Fruit fly (Drosophila melanogaster) whole organism, embryonic: ENCODE measurements around the gene Ddc.
A peak's percentile ranks its signal among the peaks of the same experiment; 100 is the strongest.

ENCODE experiments used
- CG10147 ChIP-seq: fragments of 200-800 bp; sonication (Bioruptor generic); optimal IDR thresholded peaks from 2 replicates; lab custom pipeline; 2019; ENCODE audit warnings: missing biosample characterization, mild to moderate bottlenecking, missing genetic modification characterization, moderate library complexity
- CG11456 ChIP-seq: fragments of 200-800 bp; sonication (Bioruptor generic); IDR thresholded peaks from 3 replicates; pipeline ENCODE4 v1.3.6; 2022; ENCODE audit warnings: missing biosample characterization, missing genetic modification characterization
- CG11504 ChIP-seq: fragments of 200-800 bp; sonication (Bioruptor generic); optimal IDR thresholded peaks from 3 replicates; lab custom pipeline; 2019; ENCODE audit warnings: missing biosample characterization, mild to moderate bottlenecking, missing genetic modification characterization, moderate library complexity
- CG16779 ChIP-seq: fragments of 200-800 bp; sonication (Bioruptor generic); IDR thresholded peaks from 2 replicates; pipeline ENCODE4 v1.3.6; 2022; ENCODE audit warnings: missing biosample characterization, missing genetic modification characterization
- CG18619 ChIP-seq: fragments of 200-800 bp; sonication (Bioruptor generic); optimal IDR thresholded peaks from 3 replicates; lab custom pipeline; 2017; ENCODE audit warnings: missing biosample characterization, mild to moderate bottlenecking, missing genetic modification characterization
- CG30403 ChIP-seq: fragments of 200-800 bp; sonication (Bioruptor generic); optimal IDR thresholded peaks from 3 replicates; lab custom pipeline; 2016; ENCODE audit warnings: missing biosample characterization, missing genetic modification characterization
- CG3407 ChIP-seq: fragments of 200-800 bp; sonication (Bioruptor generic); optimal IDR thresholded peaks from 2 replicates; lab custom pipeline; 2018; ENCODE audit warnings: missing biosample characterization, mild to moderate bottlenecking, missing genetic modification characterization
- CG3995 ChIP-seq: fragments of 200-800 bp; sonication (Bioruptor generic); optimal IDR thresholded peaks from 3 replicates; lab custom pipeline; 2016; ENCODE audit warnings: missing biosample characterization, missing genetic modification characterization
- CG4328 ChIP-seq: fragments of 200-800 bp; sonication (Bioruptor generic); optimal IDR thresholded peaks from 3 replicates; lab custom pipeline; 2017; ENCODE audit warnings: missing biosample characterization, missing genetic modification reagents, missing genetic modification characterization
- CG4854 ChIP-seq: fragments of 200-800 bp; sonication (Bioruptor generic); optimal IDR thresholded peaks from 2 replicates; lab custom pipeline; 2016; ENCODE audit warnings: missing biosample characterization, missing genetic modification characterization, inconsistent platforms
- CG6272 ChIP-seq: fragments of 200-800 bp; sonication (Bioruptor generic); IDR thresholded peaks from 2 replicates; pipeline ENCODE4 v1.3.6; 2022; ENCODE audit warnings: missing biosample characterization, missing genetic modification characterization
- CG6791 ChIP-seq: fragments of 200-800 bp; sonication (Bioruptor generic); IDR thresholded peaks from 3 replicates; pipeline ENCODE4 v1.3.6; 2022; ENCODE audit warnings: missing biosample characterization, missing genetic modification characterization; ENCODE audit not compliant: partially characterized antibody
- CG7745 ChIP-seq: fragments of 200-800 bp; sonication (Bioruptor generic); optimal IDR thresholded peaks from 2 replicates; lab custom pipeline; 2018; ENCODE audit warnings: missing biosample characterization, mild to moderate bottlenecking, missing genetic modification characterization, moderate library complexity
- CG7839 ChIP-seq: fragments of 200-800 bp; sonication (Bioruptor generic); optimal IDR thresholded peaks from 3 replicates; lab custom pipeline; 2018; ENCODE audit warnings: missing biosample characterization, mild to moderate bottlenecking, missing genetic modification characterization, moderate library complexity
- CG7928 ChIP-seq: fragments of 200-800 bp; sonication (Bioruptor generic); optimal IDR thresholded peaks from 2 replicates; lab custom pipeline; 2017; ENCODE audit warnings: missing biosample characterization, mild to moderate bottlenecking, missing genetic modification characterization
- CTCF ChIP-seq: fragments of 200-800 bp; sonication (Bioruptor generic); optimal IDR thresholded peaks from 2 replicates; lab custom pipeline; 2017; ENCODE audit warnings: missing biosample characterization, mild to moderate bottlenecking, missing genetic modification characterization, moderate library complexity
- CrebB ChIP-seq: fragments of 200-800 bp; sonication (Bioruptor generic); optimal IDR thresholded peaks from 3 replicates; lab custom pipeline; 2018; ENCODE audit warnings: missing biosample characterization, mild to moderate bottlenecking, missing genetic modification characterization
- D19A ChIP-seq: fragments of 200-800 bp; optimal IDR thresholded peaks from 3 replicates; lab custom pipeline; 2019; ENCODE audit warnings: missing biosample characterization, mild to moderate bottlenecking, missing genetic modification characterization, moderate library complexity
- Dad ChIP-seq: fragments of 200-800 bp; sonication (Bioruptor generic); optimal IDR thresholded peaks from 3 replicates; lab custom pipeline; 2016; ENCODE audit warnings: missing biosample characterization, missing genetic modification characterization
- Dref ChIP-seq: fragments of 200-800 bp; sonication (Bioruptor generic); IDR thresholded peaks from 2 replicates; pipeline ENCODE4 v1.3.6; 2022; ENCODE audit warnings: missing biosample characterization, missing genetic modification characterization
- Eip74EF ChIP-seq, 2 experiments: fragments of 200-800 bp in 1 of 2; fragments of >200 bp in 1 of 2; sonication (Bioruptor generic) in 1 of 2; optimal IDR thresholded peaks; 2 replicates each; lab custom pipeline; 2017 to 2019; ENCODE audit warnings: missing biosample characterization in 2 of 2, missing genetic modification characterization in 2 of 2, mild to moderate bottlenecking in 1 of 2, moderate library complexity in 1 of 2
- Med ChIP-seq: fragments of 200-800 bp; sonication (Bioruptor generic); peaks from one replicate; lab custom pipeline; 2016; ENCODE audit warnings: missing biosample characterization, missing genetic modification characterization, mild to moderate bottlenecking, inconsistent platforms, moderate library complexity
- Myb ChIP-seq: fragments of 200-800 bp; sonication (Bioruptor generic); optimal IDR thresholded peaks from 2 replicates; lab custom pipeline; 2016; ENCODE audit warnings: missing biosample characterization, missing genetic modification characterization
- NC2β ChIP-seq: fragments of 200-800 bp; sonication (Bioruptor generic); optimal IDR thresholded peaks from 2 replicates; lab custom pipeline; 2016; ENCODE audit warnings: missing biosample characterization, missing genetic modification characterization
- Sox102F ChIP-seq: fragments of 200-800 bp; sonication (Bioruptor generic); optimal IDR thresholded peaks from 2 replicates; lab custom pipeline; 2018; ENCODE audit warnings: missing biosample characterization, mild to moderate bottlenecking, missing genetic modification characterization, moderate library complexity
- ab ChIP-seq: fragments of 200-800 bp; sonication (Bioruptor generic); optimal IDR thresholded peaks from 2 replicates; lab custom pipeline; 2016; ENCODE audit warnings: missing biosample characterization, missing genetic modification characterization
- al ChIP-seq: fragments of 200-800 bp; sonication (Bioruptor generic); IDR thresholded peaks from 2 replicates; pipeline ENCODE4 v1.3.6; 2022; ENCODE audit warnings: missing biosample characterization, missing genetic modification characterization
- amos ChIP-seq: fragments of 200-800 bp; sonication (Bioruptor generic); IDR thresholded peaks from 2 replicates; pipeline ENCODE4 v1.3.6; 2022; ENCODE audit warnings: missing biosample characterization, missing genetic modification characterization; ENCODE audit not compliant: partially characterized antibody
- bab2 ChIP-seq: fragments of 200-800 bp; sonication (Bioruptor generic); optimal IDR thresholded peaks from 2 replicates; lab custom pipeline; 2016; ENCODE audit warnings: missing biosample characterization, missing genetic modification characterization
- btn ChIP-seq: fragments of 200-800 bp; sonication (Bioruptor generic); optimal IDR thresholded peaks from 2 replicates; lab custom pipeline; 2016; ENCODE audit warnings: missing biosample characterization, missing genetic modification characterization
- cas ChIP-seq: fragments of 200-800 bp; sonication (Bioruptor generic); IDR thresholded peaks from 2 replicates; pipeline ENCODE4 v1.3.6; 2022; ENCODE audit warnings: missing biosample characterization, missing genetic modification characterization
- cg ChIP-seq: fragments of 200-800 bp; sonication (Bioruptor generic); optimal IDR thresholded peaks from 3 replicates; lab custom pipeline; 2019; ENCODE audit warnings: missing biosample characterization, mild to moderate bottlenecking, missing genetic modification characterization, moderate library complexity
- chm ChIP-seq: fragments of 200-800 bp; sonication (Bioruptor generic); IDR thresholded peaks from 2 replicates; pipeline ENCODE4 v1.3.6; 2022; ENCODE audit warnings: missing biosample characterization, missing genetic modification characterization
- dan ChIP-seq: fragments of 200-800 bp; sonication (Bioruptor generic); IDR thresholded peaks from 2 replicates; pipeline ENCODE4 v1.3.6; 2022; ENCODE audit warnings: missing biosample characterization, missing genetic modification characterization
- ems ChIP-seq: fragments of 200-800 bp; sonication (Bioruptor generic); optimal IDR thresholded peaks from 3 replicates; lab custom pipeline; 2016; ENCODE audit warnings: missing biosample characterization, missing genetic modification characterization
- ewg ChIP-seq: fragments of 200-800 bp; sonication (Bioruptor generic); optimal IDR thresholded peaks from 3 replicates; lab custom pipeline; 2017; ENCODE audit warnings: mild to moderate bottlenecking, missing biosample characterization, missing genetic modification reagents, missing genetic modification characterization
- gcm2 ChIP-seq: fragments of 200-800 bp; sonication (Bioruptor generic); optimal IDR thresholded peaks from 2 replicates; lab custom pipeline; 2016; ENCODE audit warnings: missing biosample characterization, missing genetic modification characterization
- gsb ChIP-seq: fragments of 200-800 bp; sonication (Bioruptor generic); IDR thresholded peaks from 2 replicates; pipeline ENCODE4 v1.3.6; 2022; ENCODE audit warnings: missing biosample characterization, missing genetic modification characterization
- gsb-n ChIP-seq: fragments of 200-800 bp; sonication (Bioruptor generic); optimal IDR thresholded peaks from 3 replicates; lab custom pipeline; 2018; ENCODE audit warnings: missing biosample characterization, mild to moderate bottlenecking, missing genetic modification characterization
- h ChIP-seq: fragments of >200 bp; optimal IDR thresholded peaks from 2 replicates; lab custom pipeline; 2017
- insv ChIP-seq, 2 experiments: fragments of 200-800 bp; sonication (Bioruptor generic); optimal IDR thresholded peaks; 3 replicates each; lab custom pipeline; 2016 to 2018; ENCODE audit warnings: missing biosample characterization in 2 of 2, missing genetic modification characterization in 2 of 2
- lilli ChIP-seq: fragments of 200-800 bp; sonication (Bioruptor generic); optimal IDR thresholded peaks from 3 replicates; lab custom pipeline; 2016; ENCODE audit warnings: missing biosample characterization, missing genetic modification characterization
- nerfin-1 ChIP-seq: fragments of 200-800 bp; sonication (Bioruptor generic); optimal IDR thresholded peaks from 3 replicates; lab custom pipeline; 2019; ENCODE audit warnings: missing biosample characterization, mild to moderate bottlenecking, missing genetic modification characterization, moderate library complexity
- peb ChIP-seq: fragments of 200-800 bp; sonication (Bioruptor generic); IDR thresholded peaks from 2 replicates; pipeline ENCODE4 v1.3.6; 2022; ENCODE audit warnings: missing biosample characterization, missing genetic modification characterization
- scrt ChIP-seq: fragments of 200-800 bp; sonication (Bioruptor generic); optimal IDR thresholded peaks from 2 replicates; lab custom pipeline; 2018; ENCODE audit warnings: missing biosample characterization, mild to moderate bottlenecking, missing genetic modification characterization, moderate library complexity
- tna ChIP-seq: fragments of 200-800 bp; sonication (Bioruptor generic); IDR thresholded peaks from 2 replicates; pipeline ENCODE4 v1.3.6; 2022; ENCODE audit warnings: missing biosample characterization, missing genetic modification characterization; ENCODE audit not compliant: partially characterized antibody
- trem ChIP-seq: fragments of 200-800 bp; optimal IDR thresholded peaks from 3 replicates; lab custom pipeline; 2019; ENCODE audit warnings: missing biosample characterization, mild to moderate bottlenecking, missing genetic modification characterization, moderate library complexity
- twi ChIP-seq: fragments of 200-800 bp; optimal IDR thresholded peaks from 2 replicates; lab custom pipeline; 2019; ENCODE audit warnings: missing biosample characterization, mild to moderate bottlenecking, missing genetic modification characterization, moderate library complexity
- zf30C ChIP-seq: fragments of 200-800 bp; sonication (Bioruptor generic); optimal IDR thresholded peaks from 3 replicates; lab custom pipeline; 2018; ENCODE audit warnings: missing biosample characterization, mild to moderate bottlenecking, missing genetic modification characterization

The Ddc gene

dm6 chr2L:19164933-19165813 is 45.1 kb upstream of the Ddc start (continued):
- TF ChIP-seq gsb (GFP tag; lab: Robert Waterston, UW) (peak; percentile 96), ewg (GFP tag; lab: Kevin White, UChicago) (peak; percentile 99), Myb (GFP tag; lab: Kevin White, UChicago) (peak; percentile 82), ems (GFP tag; lab: Kevin White, UChicago) (peak; percentile 95), CG11456 (peak; percentile 95), CTCF (GFP tag; lab: Kevin White, UChicago) (peak; percentile 74), h (lab: Kevin White, UChicago) (no peak), amos (GFP tag; lab: Robert Waterston, UW) (no peak), dan (no peak), gsb-n (tag; lab: Kevin White, UChicago) (peak; percentile 97), Dad (peak; percentile 87), zf30C (GFP tag; lab: Kevin White, UChicago) (peak; percentile 99), CG18619 (GFP tag; lab: Kevin White, UChicago) (peak; percentile 95), al (GFP tag; lab: Robert Waterston, UW) (peak; percentile 89), gcm2 (GFP tag; lab: Kevin White, UChicago) (peak; percentile 89), CG4328 (peak; percentile 92), Med (GFP tag; lab: Kevin White, UChicago) (peak; percentile 99), CG7928 (GFP tag; lab: Kevin White, UChicago) (peak; percentile 73), CG11504 (peak; percentile 96), insv (GFP tag; optimal IDR thresholded peaks at IDR 0.05; lab: Kevin White, UChicago) (peak; percentile 30 to 57), CrebB (tag; lab: Kevin White, UChicago) (peak; percentile 94), CG16779 (GFP tag; lab: Robert Waterston, UW) (peak; percentile 95), twi (tag; lab: Kevin White, UChicago) (peak; percentile 92), CG10147 (GFP tag; lab: Kevin White, UChicago) (peak; percentile 93), CG4854 (GFP tag; lab: Kevin White, UChicago) (peak; percentile 91), trem (tag; lab: Kevin White, UChicago) (peak; percentile 95), Sox102F (peak; percentile 99), CG7745 (tag; lab: Kevin White, UChicago) (peak; percentile 76), cg (no peak), ab (GFP tag; lab: Kevin White, UChicago) (peak; percentile 74), CG30403 (GFP tag; lab: Kevin White, UChicago) (peak; percentile 97), cas (GFP tag; lab: Robert Waterston, UW) (peak; percentile 94), chm (peak; percentile 97), nerfin-1 (tag; lab: Kevin White, UChicago) (peak; percentile 95), bab2 (GFP tag; lab: Kevin White, UChicago) (peak; percentile 95), btn (GFP tag; lab: Kevin White, UChicago) (peak; percentile 93), Eip74EF (GFP tag; optimal IDR thresholded peaks at IDR 0.05; lab: Kevin White, UChicago) (peak in 1 of 2 experiments; percentile 97), NC2β (peak; percentile 93), lilli (GFP tag; lab: Kevin White, UChicago) (peak; percentile 96), tna (GFP tag; lab: Robert Waterston, UW) (0 out of 2 replicates have a peak, but pooled peaks have one; percentile 23), CG6272 (GFP tag; lab: Robert Waterston, UW) (peak; percentile 96), CG7839 (peak; percentile 97), CG3995 (GFP tag; lab: Kevin White, UChicago) (peak; percentile 76), D19A (tag; lab: Kevin White, UChicago) (peak; percentile 92), CG6791 (GFP tag; lab: Robert Waterston, UW) (no peak), CG3407 (GFP tag; lab: Kevin White, UChicago) (peak; percentile 94), peb (peak; percentile 97), scrt (GFP tag; lab: Kevin White, UChicago) (peak; percentile 100), Dref (GFP tag; lab: Robert Waterston, UW) (no peak; the same call in 1 of the 2 replicates)
